Worm (Caenorhabditis elegans) whole organism, L4 larva: ENCODE measurements around the gene dsb-2.

Experiments
- R02D3.7 ChIP-seq: fragments of 150-350 bp; sonication (generic microtip); optimal IDR thresholded peaks from 3 replicates; lab custom pipeline; 2014; ENCODE audit warnings: missing biosample characterization, missing genetic modification characterization
- T20F7.1 ChIP-seq: fragments of 200-800 bp; sonication (Bioruptor generic); optimal IDR thresholded peaks from 2 replicates; lab custom pipeline; 2018; ENCODE audit warnings: mild to moderate bottlenecking, missing genetic modification characterization, missing compliant biosample characterization
- T26A8.4 ChIP-seq: fragments of 200-800 bp; sonication (Bioruptor generic); IDR thresholded peaks from 2 replicates; pipeline ENCODE4 v1.3.6; 2022; ENCODE audit warnings: missing genetic modification characterization, missing compliant biosample characterization
- Y105C5A.15 ChIP-seq: fragments of 200-800 bp; sonication (Bioruptor generic); IDR thresholded peaks from 2 replicates; pipeline ENCODE4 v1.3.6; 2022; ENCODE audit warnings: missing genetic modification characterization, missing compliant biosample characterization
- aha-1 ChIP-seq: fragments of 150-350 bp; peaks from one replicate; lab custom pipeline; 2014; ENCODE audit warnings: missing biosample characterization, missing genetic modification characterization
- aly-2 ChIP-seq: sonication (generic microtip); optimal IDR thresholded peaks from 2 replicates; lab custom pipeline; 2018; ENCODE audit warnings: missing biosample characterization, missing genetic modification characterization
- attf-4 ChIP-seq: sonication (generic microtip); optimal IDR thresholded peaks from 3 replicates; lab custom pipeline; 2017; ENCODE audit warnings: missing biosample characterization, missing genetic modification characterization
- ceh-82 ChIP-seq: sonication (generic microtip); optimal IDR thresholded peaks from 2 replicates; lab custom pipeline; 2017; ENCODE audit warnings: missing biosample characterization, missing genetic modification characterization
- dmd-8 ChIP-seq: fragments of 200-800 bp; sonication (Bioruptor generic); IDR thresholded peaks from 2 replicates; pipeline ENCODE4 v1.3.6; 2022; ENCODE audit warnings: missing genetic modification characterization, missing compliant biosample characterization
- dmd-9 ChIP-seq: fragments of 200-800 bp; sonication (Bioruptor generic); IDR thresholded peaks from 2 replicates; pipeline ENCODE4 v1.3.6; 2022; ENCODE audit warnings: missing genetic modification reagents, missing genetic modification characterization, missing compliant biosample characterization
- fkh-10 ChIP-seq: fragments of 150-350 bp; optimal IDR thresholded peaks from 2 replicates; lab custom pipeline; 2014; ENCODE audit warnings: missing biosample characterization, missing genetic modification reagents, missing genetic modification characterization
- gei-8 ChIP-seq: fragments of 200-800 bp; sonication (Bioruptor generic); optimal IDR thresholded peaks from 2 replicates; lab custom pipeline; 2018; ENCODE audit warnings: mild to moderate bottlenecking, missing genetic modification characterization, missing compliant biosample characterization
- hlh-11 ChIP-seq: fragments of 200-800 bp; sonication (Bioruptor generic); optimal IDR thresholded peaks from 2 replicates; lab custom pipeline; 2018; ENCODE audit warnings: mild to moderate bottlenecking, missing genetic modification characterization, missing compliant biosample characterization
- hlh-30 ChIP-seq: sonication (generic microtip); optimal IDR thresholded peaks from 2 replicates; lab custom pipeline; 2017; ENCODE audit warnings: antibody characterized with exemption, mild to moderate bottlenecking, missing genetic modification characterization, missing compliant biosample characterization; ENCODE audit not compliant: insufficient read depth
- jun-1 ChIP-seq: fragments of 150-350 bp; optimal IDR thresholded peaks from 2 replicates; lab custom pipeline; 2014; ENCODE audit warnings: missing biosample characterization, missing genetic modification reagents, missing genetic modification characterization
- lim-7 ChIP-seq: fragments of 200-800 bp; sonication (Bioruptor generic); IDR thresholded peaks from 2 replicates; pipeline ENCODE4 v1.3.6; 2022; ENCODE audit warnings: missing genetic modification characterization, missing compliant biosample characterization
- lin-13 ChIP-seq: fragments of 150-350 bp; optimal IDR thresholded peaks from 2 replicates; lab custom pipeline; 2014; ENCODE audit warnings: missing biosample characterization, missing genetic modification reagents, missing genetic modification characterization
- lin-29 ChIP-seq: fragments of 200-800 bp; sonication (Bioruptor generic); IDR thresholded peaks from 2 replicates; pipeline ENCODE4 v1.3.6; 2022; ENCODE audit warnings: missing genetic modification reagents, missing genetic modification characterization, missing compliant biosample characterization
- lin-39 ChIP-seq: fragments of 150-350 bp; optimal IDR thresholded peaks from 2 replicates; lab custom pipeline; 2014; ENCODE audit warnings: missing biosample characterization, missing genetic modification reagents, missing genetic modification characterization
- mes-2 ChIP-seq: sonication (generic microtip); optimal IDR thresholded peaks from 2 replicates; lab custom pipeline; 2016; ENCODE audit warnings: missing genotype, mild to moderate bottlenecking, missing genetic modification characterization, missing compliant biosample characterization; ENCODE audit not compliant: poor library complexity, severe bottlenecking
- nhr-10 ChIP-seq: fragments of 150-350 bp; optimal IDR thresholded peaks from 2 replicates; lab custom pipeline; 2014; ENCODE audit warnings: missing biosample characterization, missing genetic modification characterization
- nhr-25 ChIP-seq: sonication (generic microtip); optimal IDR thresholded peaks from 2 replicates; lab custom pipeline; 2017; ENCODE audit warnings: missing genetic modification characterization, mild to moderate bottlenecking, missing compliant biosample characterization, antibody characterized with exemption, moderate library complexity, borderline replicate concordance; ENCODE audit not compliant: insufficient read depth
- nhr-77 ChIP-seq: fragments of 150-350 bp; optimal IDR thresholded peaks from 2 replicates; lab custom pipeline; 2014; ENCODE audit warnings: missing biosample characterization, missing genetic modification characterization
- pha-4 ChIP-seq, 2 experiments: fragments of 150-350 bp in 1 of 2; fragments of 200-800 bp in 1 of 2; sonication (Bioruptor generic) in 1 of 2; IDR thresholded peaks in 1 of 2; optimal IDR thresholded peaks in 1 of 2; 2 replicates each; pipeline versions ENCODE4 v1.3.6 to Lab custom; 2014 to 2022; ENCODE audit warnings: missing genetic modification characterization in 2 of 2, missing genetic modification reagents in 2 of 2, missing biosample characterization in 1 of 2, missing compliant biosample characterization in 1 of 2
- php-3 ChIP-seq: fragments of 200-800 bp; sonication (Bioruptor generic); IDR thresholded peaks from 2 replicates; pipeline ENCODE4 v1.3.6; 2022; ENCODE audit warnings: missing genetic modification reagents, missing genetic modification characterization, missing compliant biosample characterization
- spr-3 ChIP-seq: fragments of 200-800 bp; sonication (Bioruptor generic); optimal IDR thresholded peaks from 2 replicates; lab custom pipeline; 2018; ENCODE audit warnings: mild to moderate bottlenecking, missing genetic modification characterization, missing compliant biosample characterization
- tag-97 ChIP-seq: fragments of 200-800 bp; sonication (Bioruptor generic); IDR thresholded peaks from 2 replicates; pipeline ENCODE4 v1.3.6; 2022; ENCODE audit warnings: missing genetic modification characterization, missing compliant biosample characterization
- unc-130 ChIP-seq: sonication (generic microtip); optimal IDR thresholded peaks from 2 replicates; lab custom pipeline; 2016; ENCODE audit warnings: missing genetic modification reagents, missing genetic modification characterization, missing compliant biosample characterization
- unc-62 ChIP-seq, 3 experiments: fragments of 150-350 bp in 1 of 3; sonication (generic microtip); optimal IDR thresholded peaks in 2 of 3; peaks in 1 of 3; 1 replicate in 1 of 3; 2 replicates in 2 of 3; lab custom pipeline; 2014 to 2017; ENCODE audit warnings: missing biosample characterization in 3 of 3, missing genetic modification characterization in 3 of 3, missing genetic modification reagents in 3 of 3, missing genotype in 1 of 3
- vab-7 ChIP-seq: fragments of 200-800 bp; sonication (Bioruptor generic); IDR thresholded peaks from 2 replicates; pipeline ENCODE4 v1.3.6; 2022; ENCODE audit warnings: missing genetic modification reagents, missing genetic modification characterization, missing compliant biosample characterization
- zip-2 ChIP-seq: fragments of 150-350 bp; optimal IDR thresholded peaks from 2 replicates; lab custom pipeline; 2014; ENCODE audit warnings: missing biosample characterization, missing genetic modification characterization

The dsb-2 gene

ce11 chrII:14416988-14417387 lies 6.1 kb downstream of the dsb-2 start:
- TF ChIP-seq dmd-8 (GFP tag; lab: Robert Waterston, UW), result no peak
- no peak for TF ChIP-seq hlh-30
- TF ChIP-seq nhr-10 (tag; lab: Kevin White, UChicago), result no peak
- no peak for TF ChIP-seq zip-2 (tag; lab: Kevin White, UChicago)
- no peak for TF ChIP-seq attf-4 (tag; lab: Kevin White, UChicago)
- no peak for TF ChIP-seq mes-2 (tag; lab: Kevin White, UChicago)
- TF ChIP-seq spr-3, result no peak
- no peak for TF ChIP-seq aly-2 (tag; lab: Kevin White, UChicago)
- TF ChIP-seq fkh-10 (GFP tag; lab: Kevin White, UChicago), result no peak
- no peak for TF ChIP-seq vab-7 (GFP tag; lab: Robert Waterston, UW)
- no peak for TF ChIP-seq hlh-11
- TF ChIP-seq T20F7.1 (GFP tag; lab: Kevin White, UChicago), result no peak
- TF ChIP-seq R02D3.7 (tag; lab: Kevin White, UChicago), result no peak
- no peak for TF ChIP-seq gei-8 (GFP tag; lab: Kevin White, UChicago)
- no peak for TF ChIP-seq Y105C5A.15 (GFP tag; lab: Robert Waterston, UW)
- no peak for TF ChIP-seq nhr-25 (tag; lab: Kevin White, UChicago)
- no peak for TF ChIP-seq pha-4 (GFP tag; IDR thresholded peaks at IDR 0.05; lab: Robert Waterston, UW)
- no peak for TF ChIP-seq pha-4 (tag; optimal IDR thresholded peaks at IDR 0.05; lab: Kevin White, UChicago)

DNA sequence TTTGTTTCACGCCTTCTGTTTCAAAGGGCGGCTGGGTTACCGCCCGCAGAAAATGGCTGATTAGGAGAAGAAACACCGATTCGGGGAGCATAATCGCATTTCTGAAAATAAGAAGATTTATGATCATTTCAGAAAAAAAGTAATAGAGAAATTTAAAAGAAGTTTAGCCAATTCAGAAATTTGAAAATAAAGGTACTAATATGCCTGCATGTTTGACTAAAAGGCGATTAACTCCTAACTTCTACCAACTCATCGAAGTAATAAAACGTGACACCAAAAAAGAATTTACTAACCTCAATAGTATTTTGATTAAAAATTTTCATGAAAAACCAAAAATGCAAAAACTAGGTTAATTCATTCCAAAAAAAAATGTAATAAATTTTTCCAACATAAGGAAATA lies 13.9 kb downstream of the dsb-2 start, which contains the start of gene plx-2:
Gene plx-2 (minus strand): TSS at position 101 of the 400 bp plus-strand sequence.
- TF ChIP-seq lim-7 (GFP tag; lab: Robert Waterston, UW), result no peak
- no peak for TF ChIP-seq php-3 (GFP tag; lab: Robert Waterston, UW)
- no peak for TF ChIP-seq unc-62 (GFP tag; optimal IDR thresholded peaks at IDR 0.05 in 1 of 2; lab: Kevin White, UChicago)
- no peak for TF ChIP-seq unc-62 (tag; optimal IDR thresholded peaks at IDR 0.05; lab: Kevin White, UChicago)
- TF ChIP-seq dmd-9, result no peak
- no peak for TF ChIP-seq lin-39 (tag; lab: Kevin White, UChicago)

- peak; percentile 36 for TF ChIP-seq aha-1 (tag; lab: Kevin White, UChicago)
- TF ChIP-seq tag-97 (GFP tag; lab: Robert Waterston, UW), result no peak
These were observed 16.8 kb downstream of the dsb-2 start for ce11 chrII:14427714-14428113.

ce11 chrII:14428834-14429233 lies 17.9 kb downstream of the dsb-2 start:
- TF ChIP-seq T26A8.4 (GFP tag; lab: Robert Waterston, UW) (no peak), dmd-9 (no peak), unc-130 (no peak), unc-62 (GFP tag; optimal IDR thresholded peaks at IDR 0.05 in 1 of 2; lab: Kevin White, UChicago) (no peak), unc-62 (tag; optimal IDR thresholded peaks at IDR 0.05; lab: Kevin White, UChicago) (no peak), ceh-82 (tag; lab: Kevin White, UChicago) (no peak), lin-13 (no peak)

DNA sequence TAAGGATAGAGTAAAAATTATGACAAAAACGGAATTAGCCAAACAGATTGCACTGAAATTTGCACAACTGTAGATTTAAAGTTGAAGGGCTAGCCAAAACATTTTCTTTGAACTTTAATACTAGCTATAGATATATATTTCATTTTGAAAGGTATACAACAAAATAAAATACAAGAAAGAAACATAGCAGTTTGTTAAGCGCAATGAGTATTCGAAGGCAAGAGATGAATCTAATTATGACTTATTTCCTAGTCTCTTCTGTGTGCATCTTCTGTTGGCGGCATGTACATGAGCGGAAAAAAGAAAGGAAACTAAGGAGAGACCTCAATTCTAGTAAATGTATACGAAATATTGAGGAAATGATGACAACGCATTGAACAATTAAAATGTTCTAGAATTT lies 21.2 kb downstream of the dsb-2 start:
- TF ChIP-seq unc-130 (no peak), lin-29 (GFP tag; lab: Robert Waterston, UW) (no peak), jun-1 (tag; lab: Kevin White, UChicago) (no peak), Y105C5A.15 (GFP tag; lab: Robert Waterston, UW) (no peak), nhr-77 (tag; lab: Kevin White, UChicago) (no peak)
